Worm (Caenorhabditis elegans) whole organism, midembryonic: ENCODE measurements around the gene mtl-1.

ENCODE experiments used
- flt-1 ChIP-seq: fragments of 200-800 bp; sonication (Bioruptor generic); IDR thresholded peaks from 2 replicates; pipeline ENCODE4 v1.3.6; 2022; ENCODE audit warnings: missing genetic modification characterization, missing compliant biosample characterization
- ztf-29 ChIP-seq: fragments of 200-800 bp; sonication (Bioruptor generic); IDR thresholded peaks from 2 replicates; pipeline ENCODE4 v1.3.6; 2022; ENCODE audit warnings: missing genetic modification reagents, missing genetic modification characterization, missing compliant biosample characterization

DNA sequence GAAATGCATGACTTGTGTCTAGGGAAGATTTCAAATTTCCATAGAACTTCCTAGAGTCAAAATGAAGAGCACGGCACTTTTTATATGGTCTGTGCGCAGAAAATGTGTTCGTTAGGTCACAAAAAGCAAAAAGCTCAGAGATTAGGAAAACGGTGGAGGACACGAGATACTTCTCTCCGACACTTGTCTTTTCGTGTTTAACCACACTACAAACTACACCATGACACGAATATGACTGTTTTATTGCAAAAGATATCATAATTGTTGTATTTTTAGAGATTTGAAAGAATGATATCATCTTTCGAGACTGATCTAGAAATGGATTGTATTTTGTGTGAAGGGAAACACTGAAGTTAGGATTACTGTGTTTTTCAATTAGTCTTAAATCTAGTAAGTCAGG is 7.4 kb upstream of the mtl-1 start:
- TF ChIP-seq flt-1 (GFP tag; lab: Robert Waterston, UW) = no peak
- TF ChIP-seq ztf-29 (GFP tag; lab: Robert Waterston, UW) = no peak
